Worm (Caenorhabditis elegans) whole organism, L4/young adult: ENCODE data around the gene dab-1.

Experiments
- W03F9.2 ChIP-seq: fragments of 150-350 bp; optimal IDR thresholded peaks from 2 replicates; lab custom pipeline; 2014; ENCODE audit warnings: missing biosample characterization, missing genetic modification characterization
- dao-5 ChIP-seq: sonication (generic microtip); optimal IDR thresholded peaks from 2 replicates; lab custom pipeline; 2016; ENCODE audit warnings: missing genotype, missing genetic modification characterization, moderate library complexity, missing compliant biosample characterization
- him-1 ChIP-seq: sonication (generic microtip); optimal IDR thresholded peaks from 2 replicates; lab custom pipeline; 2016; ENCODE audit warnings: missing genotype, missing genetic modification reagents, missing genetic modification characterization, missing compliant biosample characterization

ce11 chrII:8264619-8265018 is 42.4 kb downstream of the dab-1 start, which contains the start of gene srdh-1:
- no peak for TF ChIP-seq him-1 (tag; lab: Kevin White, UChicago)
- TF ChIP-seq W03F9.2 (tag; lab: Kevin White, UChicago) = no peak
- TF ChIP-seq dao-5 (tag; lab: Kevin White, UChicago) = no peak
